Worm (Caenorhabditis elegans) whole organism, mixed stage, embryonic: ENCODE measurements around the gene sorb-1.

Source experiments
- elt-3 ChIP-seq: fragments of 150-350 bp; optimal IDR thresholded peaks from 2 replicates; lab custom pipeline; 2014; ENCODE audit warnings: missing biosample characterization, missing genetic modification characterization
- lin-13 ChIP-seq: fragments of 150-350 bp; optimal IDR thresholded peaks from 2 replicates; lab custom pipeline; 2014; ENCODE audit warnings: missing biosample characterization, missing genetic modification characterization
- lin-32 ChIP-seq: fragments of 200-800 bp; sonication (Bioruptor generic); optimal IDR thresholded peaks from 2 replicates; lab custom pipeline; 2018; ENCODE audit warnings: mild to moderate bottlenecking, missing genetic modification characterization, missing compliant biosample characterization
- lsy-2 ChIP-seq: fragments of 150-350 bp; optimal IDR thresholded peaks from 2 replicates; lab custom pipeline; 2014; ENCODE audit warnings: missing biosample characterization, missing genetic modification characterization
- mab-5 ChIP-seq: fragments of 150-350 bp; optimal IDR thresholded peaks from 2 replicates; lab custom pipeline; 2014; ENCODE audit warnings: missing biosample characterization, missing genetic modification characterization
- nhr-12 ChIP-seq: fragments of 150-350 bp; optimal IDR thresholded peaks from 2 replicates; lab custom pipeline; 2014; ENCODE audit warnings: missing biosample characterization, missing genetic modification characterization
- nhr-237 ChIP-seq: fragments of 150-350 bp; optimal IDR thresholded peaks from 2 replicates; lab custom pipeline; 2014; ENCODE audit warnings: missing biosample characterization, missing genetic modification characterization
- pha-4 ChIP-seq: fragments of 150-350 bp; optimal IDR thresholded peaks from 2 replicates; lab custom pipeline; 2018; ENCODE audit warnings: missing biosample characterization, missing genetic modification reagents, missing genetic modification characterization
- tbx-8 ChIP-seq: fragments of 200-800 bp; sonication (Bioruptor generic); optimal IDR thresholded peaks from 2 replicates; lab custom pipeline; 2018; ENCODE audit warnings: mild to moderate bottlenecking, missing genetic modification characterization, moderate library complexity, missing compliant biosample characterization
- unc-120 ChIP-seq: sonication (generic microtip); optimal IDR thresholded peaks from 2 replicates; lab custom pipeline; 2017; ENCODE audit warnings: missing genetic modification characterization, missing compliant biosample characterization; ENCODE audit not compliant: poor library complexity, severe bottlenecking
- unc-62 ChIP-seq: fragments of 150-350 bp; optimal IDR thresholded peaks from 2 replicates; lab custom pipeline; 2014; ENCODE audit warnings: missing biosample characterization, missing genetic modification reagents, missing genetic modification characterization

DNA sequence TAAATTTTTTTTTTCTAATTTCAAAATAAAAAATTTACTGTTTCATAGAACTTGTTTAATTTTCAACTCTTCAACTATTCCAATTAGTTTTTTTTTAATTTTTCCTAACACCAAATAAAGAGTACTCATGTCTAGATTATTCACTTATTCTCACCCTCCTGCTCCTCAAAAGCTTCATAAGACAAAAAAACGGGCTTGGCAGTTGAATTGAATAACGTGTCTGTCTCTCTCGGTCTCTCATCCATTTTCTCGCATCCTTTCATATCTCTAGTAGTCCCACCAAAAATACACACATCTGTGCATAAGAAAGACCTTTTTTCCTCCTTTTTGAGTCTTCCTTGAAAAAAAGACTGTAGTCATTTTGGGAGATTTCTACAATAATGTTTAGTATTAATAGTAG lies 13.3 kb downstream of the sorb-1 start:
- no peak for TF ChIP-seq mab-5 (tag; lab: Kevin White, UChicago)
- TF ChIP-seq lin-13, result no peak
- TF ChIP-seq nhr-12 (tag; lab: Kevin White, UChicago), result no peak
- no peak for TF ChIP-seq unc-62 (GFP tag; lab: Kevin White, UChicago)
- no peak for TF ChIP-seq elt-3 (tag; lab: Kevin White, UChicago)
- TF ChIP-seq pha-4, result no peak
- TF ChIP-seq lsy-2 (tag; lab: Kevin White, UChicago), result no peak
- TF ChIP-seq unc-120 (tag; lab: Kevin White, UChicago), result no peak
- TF ChIP-seq lin-32 (GFP tag; lab: Kevin White, UChicago), result no peak
- no peak for TF ChIP-seq tbx-8
- no peak for TF ChIP-seq nhr-237 (tag; lab: Kevin White, UChicago)
